Worm (Caenorhabditis elegans) whole organism, L1 larva: ENCODE results near the gene myo-5.

Experiments used
- aly-2 ChIP-seq: fragments of 150-350 bp; optimal IDR thresholded peaks from 2 replicates; lab custom pipeline; 2014; ENCODE audit warnings: missing biosample characterization, missing genetic modification characterization
- lin-39 ChIP-seq: fragments of 150-350 bp; optimal IDR thresholded peaks from 2 replicates; lab custom pipeline; 2014; ENCODE audit warnings: missing biosample characterization, missing genetic modification reagents, missing genetic modification characterization
- mep-1 ChIP-seq: fragments of 150-350 bp; optimal IDR thresholded peaks from 2 replicates; lab custom pipeline; 2014; ENCODE audit warnings: missing biosample characterization, missing genetic modification characterization
- nhr-20 ChIP-seq: sonication (generic microtip); optimal IDR thresholded peaks from 2 replicates; lab custom pipeline; 2016; ENCODE audit warnings: mild to moderate bottlenecking, missing genetic modification characterization, missing compliant biosample characterization

DNA sequence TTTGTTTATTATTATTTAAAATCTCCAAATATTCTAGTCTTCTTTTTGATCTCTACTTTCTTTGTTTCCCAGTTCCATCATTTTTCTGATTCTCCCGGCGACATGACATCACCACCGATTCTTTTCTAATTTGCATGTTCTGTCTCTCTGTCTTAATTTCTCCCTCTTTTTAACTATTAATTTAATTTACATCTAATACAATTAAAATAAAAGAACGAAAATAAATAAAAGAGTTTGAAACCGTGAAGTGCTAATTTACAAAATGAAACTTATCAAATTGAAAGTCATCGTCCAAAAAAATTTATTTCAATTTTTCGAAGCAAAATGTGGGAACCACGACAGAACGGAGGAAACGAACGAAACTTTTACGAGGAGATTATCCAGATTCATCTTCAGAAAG is 50.9 kb downstream of the myo-5 start, which contains the start of gene F20D6.6:
- TF ChIP-seq nhr-20 (no peak), lin-39 (tag; lab: Kevin White, UChicago) (no peak), aly-2 (tag; lab: Kevin White, UChicago) (no peak), mep-1 (tag; lab: Kevin White, UChicago) (no peak)
